Worm (Caenorhabditis elegans) whole organism, late embryonic: ENCODE results near the gene ugt-47.

Source experiments
- dve-1 ChIP-seq: sonication (generic microtip); optimal IDR thresholded peaks from 2 replicates; lab custom pipeline; 2017; ENCODE audit warnings: antibody characterized with exemption, mild to moderate bottlenecking, missing genetic modification characterization, missing compliant biosample characterization
- hlh-13 ChIP-seq: fragments of 200-800 bp; sonication (Bioruptor generic); optimal IDR thresholded peaks from 2 replicates; lab custom pipeline; 2018; ENCODE audit warnings: mild to moderate bottlenecking, missing genetic modification characterization, missing compliant biosample characterization
- nhr-11 ChIP-seq: fragments of 150-350 bp; optimal IDR thresholded peaks from 2 replicates; lab custom pipeline; 2014; ENCODE audit warnings: missing biosample characterization, missing genetic modification characterization

DNA sequence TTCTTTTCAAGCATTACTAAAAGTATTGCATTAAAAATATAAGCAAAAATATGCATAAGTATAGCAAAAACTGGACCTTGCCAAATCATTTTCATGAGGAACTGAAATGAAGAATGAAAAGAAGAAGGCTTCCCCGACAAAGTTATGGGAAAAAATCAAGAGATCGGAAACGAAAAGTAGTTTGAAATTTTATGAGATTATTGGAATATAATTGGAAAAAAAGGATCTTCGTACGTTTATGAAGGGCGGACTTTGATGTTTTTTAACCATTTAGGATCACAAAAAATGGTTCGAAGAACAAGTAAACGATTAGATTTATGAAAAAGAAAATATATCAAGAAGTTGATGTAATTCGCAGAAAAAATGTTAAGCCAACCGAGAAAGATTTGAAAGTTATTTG lies 22.5 kb upstream of the ugt-47 start, which contains the start of gene srxa-18:
- TF ChIP-seq hlh-13 (GFP tag; lab: Kevin White, UChicago) (no peak), nhr-11 (tag; lab: Kevin White, UChicago) (no peak), dve-1 (no peak)
